Worm (Caenorhabditis elegans): Measurements from ENCODE around the gene mnr-1.
"Not testable (repeated sequence)": the region's sequence is repeated elsewhere in the genome, so short reads cannot be mapped to it uniquely, and the experiment has no call there.

- not testable (repeated sequence) for TF ChIP-seq ama-1 (optimal IDR thresholded peaks at IDR 0.05); B0310.2 (tag; optimal IDR thresholded peaks at IDR 0.05); tbx-11 (GFP tag; IDR thresholded peaks at IDR 0.05); tra-4 (tag; optimal IDR thresholded peaks at IDR 0.05); hnd-1 (tag; optimal IDR thresholded peaks at IDR 0.05); hmg-4 (GFP tag; optimal IDR thresholded peaks at IDR 0.05)
These were observed 50.7 kb downstream of the mnr-1 start for ce11 chrV:20705125-20705524.

Measured in whole organism, early embryonic.